Worm (Caenorhabditis elegans) whole organism, L4/young adult: ENCODE results near the gene ZC15.5.

ENCODE experiments used
- W03F9.2 ChIP-seq: fragments of 150-350 bp; optimal IDR thresholded peaks from 2 replicates; lab custom pipeline; 2014; ENCODE audit warnings: missing biosample characterization, missing genetic modification characterization
- dao-5 ChIP-seq: sonication (generic microtip); optimal IDR thresholded peaks from 2 replicates; lab custom pipeline; 2016; ENCODE audit warnings: missing genotype, missing genetic modification characterization, moderate library complexity, missing compliant biosample characterization
- him-1 ChIP-seq: sonication (generic microtip); optimal IDR thresholded peaks from 2 replicates; lab custom pipeline; 2016; ENCODE audit warnings: missing genotype, missing genetic modification reagents, missing genetic modification characterization, missing compliant biosample characterization

ce11 chrV:20249438-20250120 lies 48.2 kb upstream of the ZC15.5 start, which contains the start of gene swsn-1:
- TF ChIP-seq him-1 = no peak
- no peak for TF ChIP-seq dao-5 (tag; lab: Kevin White, UChicago)
- TF ChIP-seq W03F9.2 (tag; lab: Kevin White, UChicago) = no peak
